Fruit fly (Drosophila melanogaster): ENCODE data around the gene HIP.

HIP gene

DNA sequence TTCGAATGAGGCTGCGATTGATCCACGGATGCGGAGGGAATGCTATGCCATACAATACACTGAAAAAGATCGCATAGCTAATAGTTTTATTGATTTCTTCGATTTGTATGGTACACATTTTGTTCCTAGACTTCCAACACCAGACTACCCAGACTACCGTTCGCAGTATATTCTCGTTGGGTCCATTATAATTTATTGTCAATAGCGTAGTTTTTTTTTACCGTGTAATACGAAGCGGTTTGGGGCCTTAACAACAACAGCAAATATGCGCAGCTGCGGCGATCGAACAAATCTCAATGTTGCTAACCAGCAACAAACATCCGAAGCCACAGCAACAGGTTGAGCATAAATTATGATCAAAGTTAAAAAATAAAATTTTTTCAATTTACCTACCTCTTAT lies 39.7 kb downstream of the HIP start (continued):
- TF ChIP-seq CG11902 (GFP tag; optimal IDR thresholded peaks at IDR 0.05), result no peak
- TF ChIP-seq Hr4 (GFP tag; optimal IDR thresholded peaks at IDR 0.05), result peak; percentile 69
- peak; percentile 18 for TF ChIP-seq CG31627 (GFP tag; optimal IDR thresholded peaks at IDR 0.05)
- TF ChIP-seq CG8319 (GFP tag; optimal IDR thresholded peaks at IDR 0.05), result no peak
- TF ChIP-seq Lpt (GFP tag; optimal IDR thresholded peaks at IDR 0.05), result peak; percentile 64
- peak; percentile 52 for TF ChIP-seq dac (GFP tag; optimal IDR thresholded peaks at IDR 0.05)
- peak; percentile 82 for TF ChIP-seq CG32006 (GFP tag; optimal IDR thresholded peaks at IDR 0.05)
- no peak for TF ChIP-seq CG16779 (tag; optimal IDR thresholded peaks at IDR 0.05)
- peak; percentile 41 for TF ChIP-seq topi (GFP tag; optimal IDR thresholded peaks at IDR 0.05)
- peak; percentile 63 for TF ChIP-seq CG4318 (GFP tag; optimal IDR thresholded peaks at IDR 0.05)
- peak; percentile 42 for TF ChIP-seq cyc (GFP tag; optimal IDR thresholded peaks at IDR 0.05)
- peak; percentile 24 for TF ChIP-seq CG10669 (GFP tag; optimal IDR thresholded peaks at IDR 0.05)
- TF ChIP-seq eg (GFP tag; IDR thresholded peaks at IDR 0.05), result peak; percentile 87
- TF ChIP-seq CG8119 (GFP tag; IDR thresholded peaks at IDR 0.05), result peak; percentile 76
- peak; percentile 23 for TF ChIP-seq Smox (GFP tag; optimal IDR thresholded peaks at IDR 0.05)
- no peak for TF ChIP-seq fd85E (GFP tag; optimal IDR thresholded peaks at IDR 0.05)
- peak; percentile 50 for TF ChIP-seq Sox14 (GFP tag; optimal IDR thresholded peaks at IDR 0.05)
- peak; percentile 64 for TF ChIP-seq OdsH (GFP tag; optimal IDR thresholded peaks at IDR 0.05)
- TF ChIP-seq achi (GFP tag; optimal IDR thresholded peaks at IDR 0.05), result peak; percentile 65
- peak; percentile 38 for TF ChIP-seq Ets96B (tag; optimal IDR thresholded peaks at IDR 0.05)
- peak; percentile 35 for TF ChIP-seq esn (GFP tag; optimal IDR thresholded peaks at IDR 0.05)
- TF ChIP-seq CG6792 (GFP tag; optimal IDR thresholded peaks at IDR 0.05), result peak; percentile 48
- TF ChIP-seq net (GFP tag; optimal IDR thresholded peaks at IDR 0.05), result peak; percentile 54
- TF ChIP-seq Eip75B (GFP tag; optimal IDR thresholded peaks at IDR 0.05), result no peak
- TF ChIP-seq CG8632 (GFP tag; optimal IDR thresholded peaks at IDR 0.05), result peak; percentile 36
- peak; percentile 53 for TF ChIP-seq CG10631 (GFP tag; optimal IDR thresholded peaks at IDR 0.05)
- peak; percentile 16 for TF ChIP-seq dsx (GFP tag; optimal IDR thresholded peaks at IDR 0.05; ENCODE audit: poor library complexity, severe bottlenecking)
- peak; percentile 40 for TF ChIP-seq lz (GFP tag; optimal IDR thresholded peaks at IDR 0.05)

DNA sequence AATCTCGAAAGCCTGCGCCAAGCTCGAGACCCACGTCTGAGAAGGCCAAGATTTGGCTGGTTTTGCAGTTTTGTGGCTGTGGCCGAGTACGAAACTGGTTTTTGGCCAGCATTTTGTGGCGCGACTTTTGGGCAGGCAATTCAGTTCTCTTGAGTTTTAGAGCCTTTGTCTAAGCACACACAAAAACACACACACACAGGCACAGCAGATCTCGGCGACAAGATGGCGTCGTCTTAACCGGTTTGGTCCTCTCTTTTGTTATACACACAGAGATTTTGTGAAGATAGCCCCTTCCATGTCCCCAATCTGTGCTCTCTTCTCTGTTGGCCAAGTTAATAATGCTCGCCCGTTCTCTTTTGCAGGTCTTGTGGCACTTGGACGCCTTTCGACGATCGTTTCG lies 42.0 kb downstream of the HIP start:
- no peak for TF ChIP-seq esn (GFP tag; optimal IDR thresholded peaks at IDR 0.05)
- no peak for TF ChIP-seq CG1621 (tag; optimal IDR thresholded peaks at IDR 0.05)
- TF ChIP-seq CG8119 (GFP tag; IDR thresholded peaks at IDR 0.05), result peak; percentile 53; the same call in 2 of the 3 replicates
- no peak for TF ChIP-seq cyc (GFP tag; optimal IDR thresholded peaks at IDR 0.05)
- peak; percentile 43 for TF ChIP-seq ss (GFP tag; optimal IDR thresholded peaks at IDR 0.05)
- TF ChIP-seq spab (GFP tag; optimal IDR thresholded peaks at IDR 0.05), result no peak
- no peak for TF ChIP-seq CG4318 (GFP tag; optimal IDR thresholded peaks at IDR 0.05)
- no peak for TF ChIP-seq Sox15 (GFP tag; optimal IDR thresholded peaks at IDR 0.05)
- no peak for TF ChIP-seq CG16779 (tag; optimal IDR thresholded peaks at IDR 0.05)
- TF ChIP-seq dsx (GFP tag; optimal IDR thresholded peaks at IDR 0.05; ENCODE audit: poor library complexity, severe bottlenecking), result no peak
- no peak for TF ChIP-seq CG8319 (GFP tag; optimal IDR thresholded peaks at IDR 0.05)
- no peak for TF ChIP-seq svp (GFP tag)
- TF ChIP-seq CG3919 (GFP tag; optimal IDR thresholded peaks at IDR 0.05), result no peak
- TF ChIP-seq dac (GFP tag; optimal IDR thresholded peaks at IDR 0.05), result no peak
- peak; percentile 37; the same call in 1 of the 3 replicates for TF ChIP-seq eg (GFP tag; IDR thresholded peaks at IDR 0.05)
- TF ChIP-seq CG6276 (GFP tag; optimal IDR thresholded peaks at IDR 0.05), result peak; percentile 2
- no peak for TF ChIP-seq Ets96B (tag; optimal IDR thresholded peaks at IDR 0.05)
- TF ChIP-seq net (GFP tag; optimal IDR thresholded peaks at IDR 0.05), result peak; percentile 5
- no peak for TF ChIP-seq CG3032 (tag; optimal IDR thresholded peaks at IDR 0.05)
- TF ChIP-seq CG6854 (GFP tag; optimal IDR thresholded peaks at IDR 0.05), result peak; percentile 70
- peak; percentile 2 for TF ChIP-seq fd85E (GFP tag; optimal IDR thresholded peaks at IDR 0.05)
- TF ChIP-seq Lpt (GFP tag; optimal IDR thresholded peaks at IDR 0.05), result peak; percentile 52
- peak; percentile 77 for TF ChIP-seq Eip78C (GFP tag)
- no peak for TF ChIP-seq CG10669 (GFP tag; optimal IDR thresholded peaks at IDR 0.05)
- TF ChIP-seq CG11902 (GFP tag; optimal IDR thresholded peaks at IDR 0.05), result no peak
- TF ChIP-seq fkh (GFP tag; optimal IDR thresholded peaks at IDR 0.05), result no peak
- TF ChIP-seq Sox14 (GFP tag; optimal IDR thresholded peaks at IDR 0.05), result no peak
- no peak for TF ChIP-seq CG7368 (GFP tag; optimal IDR thresholded peaks at IDR 0.05)
- TF ChIP-seq Hr39 (GFP tag; optimal IDR thresholded peaks at IDR 0.05), result no peak
- no peak for TF ChIP-seq CG10631 (GFP tag; optimal IDR thresholded peaks at IDR 0.05)
- TF ChIP-seq CG6163 (GFP tag; IDR thresholded peaks at IDR 0.05), result peak; percentile 49; the same call in 2 of the 3 replicates
- TF ChIP-seq CG15336 (GFP tag; IDR thresholded peaks at IDR 0.05), result peak; percentile 72; the same call in 1 of the 2 replicates
- no peak for TF ChIP-seq CG8632 (GFP tag; optimal IDR thresholded peaks at IDR 0.05)
- TF ChIP-seq CG11294 (GFP tag; IDR thresholded peaks at IDR 0.05), result no peak
- no peak for TF ChIP-seq salr (GFP tag; optimal IDR thresholded peaks at IDR 0.05)
- TF ChIP-seq Ets21C (GFP tag; optimal IDR thresholded peaks at IDR 0.05), result no peak
- no peak for TF ChIP-seq CG31627 (GFP tag; optimal IDR thresholded peaks at IDR 0.05)
- TF ChIP-seq topi (GFP tag; optimal IDR thresholded peaks at IDR 0.05), result peak; percentile 12
- no peak for TF ChIP-seq pdm3 (GFP tag; optimal IDR thresholded peaks at IDR 0.05)
